Worm (Caenorhabditis elegans) whole organism, mixed stage, embryonic: ENCODE data around the gene trx-1.

ENCODE experiments used
- bed-3 ChIP-seq: fragments of 200-800 bp; sonication (Bioruptor generic); optimal IDR thresholded peaks from 3 replicates; lab custom pipeline; 2018; ENCODE audit warnings: mild to moderate bottlenecking, missing genetic modification characterization, moderate library complexity, missing compliant biosample characterization
- blmp-1 ChIP-seq: fragments of 150-350 bp; optimal IDR thresholded peaks from 2 replicates; lab custom pipeline; 2014; ENCODE audit warnings: missing biosample characterization, missing genetic modification characterization
- ceh-39 ChIP-seq: fragments of 150-350 bp; optimal IDR thresholded peaks from 2 replicates; lab custom pipeline; 2014; ENCODE audit warnings: missing biosample characterization, missing genetic modification characterization
- ceh-43 ChIP-seq: fragments of 200-800 bp; sonication (Bioruptor generic); optimal IDR thresholded peaks from 2 replicates; lab custom pipeline; 2018; ENCODE audit warnings: mild to moderate bottlenecking, missing genetic modification characterization, moderate library complexity, missing compliant biosample characterization
- ceh-83 ChIP-seq: fragments of 200-800 bp; sonication (Bioruptor generic); optimal IDR thresholded peaks from 2 replicates; lab custom pipeline; 2018; ENCODE audit warnings: mild to moderate bottlenecking, missing genetic modification characterization, missing compliant biosample characterization
- ces-1 ChIP-seq: fragments of 150-350 bp; optimal IDR thresholded peaks from 2 replicates; lab custom pipeline; 2014; ENCODE audit warnings: missing biosample characterization, missing genetic modification reagents, missing genetic modification characterization
- cnd-1 ChIP-seq: fragments of 200-800 bp; sonication (Bioruptor generic); optimal IDR thresholded peaks from 2 replicates; lab custom pipeline; 2018; ENCODE audit warnings: mild to moderate bottlenecking, missing genetic modification characterization, missing compliant biosample characterization
- drap-1 ChIP-seq: fragments of 200-800 bp; sonication (Bioruptor generic); optimal IDR thresholded peaks from 3 replicates; lab custom pipeline; 2018; ENCODE audit warnings: mild to moderate bottlenecking, missing genetic modification characterization, missing compliant biosample characterization
- elt-1 ChIP-seq: sonication (generic microtip); optimal IDR thresholded peaks from 2 replicates; lab custom pipeline; 2017; ENCODE audit warnings: missing genetic modification characterization, mild to moderate bottlenecking, missing compliant biosample characterization, antibody characterized with exemption, moderate library complexity, borderline replicate concordance; ENCODE audit not compliant: insufficient read depth
- elt-3 ChIP-seq: fragments of 150-350 bp; optimal IDR thresholded peaks from 2 replicates; lab custom pipeline; 2014; ENCODE audit warnings: missing biosample characterization, missing genetic modification characterization
- ham-2 ChIP-seq: fragments of 200-800 bp; sonication (Bioruptor generic); optimal IDR thresholded peaks from 2 replicates; lab custom pipeline; 2018; ENCODE audit warnings: mild to moderate bottlenecking, missing genetic modification characterization, missing compliant biosample characterization
- hlh-1 ChIP-seq: fragments of 150-350 bp; optimal IDR thresholded peaks from 2 replicates; lab custom pipeline; 2014; ENCODE audit warnings: missing biosample characterization, missing genetic modification reagents, missing genetic modification characterization
- lin-13 ChIP-seq: fragments of 150-350 bp; optimal IDR thresholded peaks from 2 replicates; lab custom pipeline; 2014; ENCODE audit warnings: missing biosample characterization, missing genetic modification characterization
- lin-32 ChIP-seq: fragments of 200-800 bp; sonication (Bioruptor generic); optimal IDR thresholded peaks from 2 replicates; lab custom pipeline; 2018; ENCODE audit warnings: mild to moderate bottlenecking, missing genetic modification characterization, missing compliant biosample characterization
- mep-1 ChIP-seq: fragments of 150-350 bp; optimal IDR thresholded peaks from 2 replicates; lab custom pipeline; 2017; ENCODE audit warnings: missing biosample characterization, missing genetic modification reagents, missing genetic modification characterization, inconsistent platforms
- nhr-12 ChIP-seq: fragments of 150-350 bp; optimal IDR thresholded peaks from 2 replicates; lab custom pipeline; 2014; ENCODE audit warnings: missing biosample characterization, missing genetic modification characterization
- nhr-2 ChIP-seq: fragments of 150-350 bp; optimal IDR thresholded peaks from 2 replicates; lab custom pipeline; 2014; ENCODE audit warnings: missing biosample characterization, missing genetic modification characterization
- nhr-28 ChIP-seq: fragments of 150-350 bp; optimal IDR thresholded peaks from 2 replicates; lab custom pipeline; 2014; ENCODE audit warnings: missing biosample characterization, missing genetic modification characterization
- nhr-76 ChIP-seq: sonication (generic microtip); optimal IDR thresholded peaks from 2 replicates; lab custom pipeline; 2017; ENCODE audit warnings: missing biosample characterization, missing genetic modification characterization
- pha-4 ChIP-seq: fragments of 150-350 bp; optimal IDR thresholded peaks from 2 replicates; lab custom pipeline; 2018; ENCODE audit warnings: missing biosample characterization, missing genetic modification reagents, missing genetic modification characterization
- sem-2 ChIP-seq: fragments of 200-800 bp; sonication (Bioruptor generic); optimal IDR thresholded peaks from 2 replicates; lab custom pipeline; 2018; ENCODE audit warnings: mild to moderate bottlenecking, missing genetic modification characterization, missing compliant biosample characterization
- snpc-4 ChIP-seq: fragments of 150-350 bp; optimal IDR thresholded peaks from 2 replicates; lab custom pipeline; 2014; ENCODE audit warnings: missing biosample characterization, missing genetic modification characterization
- sptf-1 ChIP-seq: sonication (generic microtip); optimal IDR thresholded peaks from 2 replicates; lab custom pipeline; 2017; ENCODE audit warnings: mild to moderate bottlenecking, missing genetic modification characterization, moderate library complexity, missing compliant biosample characterization
- tbx-8 ChIP-seq: fragments of 200-800 bp; sonication (Bioruptor generic); optimal IDR thresholded peaks from 2 replicates; lab custom pipeline; 2018; ENCODE audit warnings: mild to moderate bottlenecking, missing genetic modification characterization, moderate library complexity, missing compliant biosample characterization
- unc-120 ChIP-seq: sonication (generic microtip); optimal IDR thresholded peaks from 2 replicates; lab custom pipeline; 2017; ENCODE audit warnings: missing genetic modification characterization, missing compliant biosample characterization; ENCODE audit not compliant: poor library complexity, severe bottlenecking
- unc-62 ChIP-seq: fragments of 150-350 bp; optimal IDR thresholded peaks from 2 replicates; lab custom pipeline; 2014; ENCODE audit warnings: missing biosample characterization, missing genetic modification reagents, missing genetic modification characterization
- zip-8 ChIP-seq: fragments of 150-350 bp; optimal IDR thresholded peaks from 2 replicates; lab custom pipeline; 2014; ENCODE audit warnings: missing biosample characterization, missing genetic modification characterization
- ztf-11 ChIP-seq: fragments of 150-350 bp; optimal IDR thresholded peaks from 2 replicates; lab custom pipeline; 2014; ENCODE audit warnings: missing biosample characterization, missing genetic modification characterization

Gene trx-1

DNA sequence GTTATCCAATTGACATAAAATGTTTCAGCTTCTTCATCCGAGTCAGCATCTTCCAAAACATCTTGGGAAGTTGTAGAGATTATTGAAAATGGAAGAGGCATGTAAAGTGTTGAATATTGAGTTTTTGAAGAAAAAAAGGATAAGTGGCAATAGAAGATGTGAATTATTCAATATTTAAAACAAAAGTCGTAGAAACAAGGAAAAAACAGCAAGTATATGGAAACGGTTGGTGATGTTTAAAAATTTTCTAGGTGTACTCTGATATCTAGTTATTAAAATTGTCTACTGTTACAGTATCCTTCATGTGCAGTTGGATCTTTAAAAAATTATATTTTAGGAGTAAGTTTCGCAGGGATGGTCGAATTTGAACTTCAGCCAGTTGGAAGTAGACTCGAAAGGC is 18.5 kb upstream of the trx-1 start, which contains the start of gene C06A8.8:
Gene C06A8.8 (minus strand): TSS at position 101 of the 400 bp plus-strand sequence.
- no peak for TF ChIP-seq nhr-76
- no peak for TF ChIP-seq mep-1 (tag; lab: Kevin White, UChicago)
- no peak for TF ChIP-seq pha-4 (tag; lab: Kevin White, UChicago)
- TF ChIP-seq snpc-4 (tag; lab: Kevin White, UChicago), result no peak
- no peak for TF ChIP-seq sptf-1 (tag; lab: Kevin White, UChicago)
- TF ChIP-seq ceh-39 (tag; lab: Kevin White, UChicago), result no peak
- no peak for TF ChIP-seq unc-120 (tag; lab: Kevin White, UChicago)
- no peak for TF ChIP-seq ham-2
- no peak for TF ChIP-seq cnd-1 (tag; lab: Kevin White, UChicago)
- TF ChIP-seq unc-62 (GFP tag; lab: Kevin White, UChicago), result no peak
- no peak for TF ChIP-seq blmp-1 (tag; lab: Kevin White, UChicago)
- TF ChIP-seq hlh-1 (tag; lab: Kevin White, UChicago), result no peak

DNA sequence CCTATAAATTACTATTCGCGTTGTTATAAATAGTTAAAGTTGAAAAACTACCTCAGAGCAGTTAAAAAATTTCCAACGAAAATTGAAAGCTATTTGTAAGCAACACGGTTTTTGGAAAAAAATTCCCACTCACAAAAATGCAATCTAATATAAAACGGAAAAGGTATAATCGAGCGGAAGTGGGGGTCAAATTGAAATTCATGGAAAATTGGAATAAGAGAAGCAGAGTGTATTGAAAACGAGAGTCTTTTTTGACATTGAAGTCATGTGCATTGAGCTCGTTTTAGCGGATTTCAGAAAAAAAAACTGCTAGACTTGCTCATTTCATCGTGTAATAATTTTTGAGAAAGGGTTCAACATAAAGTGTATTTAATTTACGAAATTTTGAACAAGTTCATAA is 16.9 kb upstream of the trx-1 start:
- TF ChIP-seq nhr-12, result no peak
- no peak for TF ChIP-seq nhr-76
- no peak for TF ChIP-seq hlh-1 (tag; lab: Kevin White, UChicago)
- TF ChIP-seq ztf-11 (tag; lab: Kevin White, UChicago), result no peak
- no peak for TF ChIP-seq sptf-1 (tag; lab: Kevin White, UChicago)
- TF ChIP-seq ceh-43 (GFP tag; lab: Kevin White, UChicago), result no peak
- TF ChIP-seq tbx-8 (GFP tag; lab: Kevin White, UChicago), result no peak
- no peak for TF ChIP-seq lin-13 (tag; lab: Kevin White, UChicago)
- TF ChIP-seq elt-3 (tag; lab: Kevin White, UChicago), result no peak

DNA sequence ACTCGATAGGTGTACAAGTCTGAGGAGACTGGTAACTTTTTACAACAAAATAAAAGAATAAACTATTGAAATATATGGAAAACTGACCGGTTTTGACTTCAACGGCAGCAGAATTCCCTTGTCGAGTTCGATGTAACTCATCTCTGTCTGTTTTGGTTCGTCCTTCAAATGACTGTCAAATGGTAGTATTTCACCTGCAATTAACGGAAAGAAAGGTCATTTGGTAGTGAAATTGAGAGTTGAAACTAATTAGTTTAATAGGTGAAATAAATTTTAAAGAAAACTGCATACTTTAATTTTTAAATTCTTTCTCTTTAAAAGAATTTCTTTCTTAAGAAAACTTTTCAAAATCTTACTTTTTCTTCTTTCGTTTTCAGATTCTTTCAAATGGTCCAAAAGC is 15.9 kb upstream of the trx-1 start:
- TF ChIP-seq ceh-39 (tag; lab: Kevin White, UChicago) (no peak), sptf-1 (tag; lab: Kevin White, UChicago) (no peak), pha-4 (tag; lab: Kevin White, UChicago) (no peak), nhr-2 (tag; lab: Kevin White, UChicago) (no peak), elt-1 (tag; lab: Kevin White, UChicago) (no peak), hlh-1 (tag; lab: Kevin White, UChicago) (no peak), ceh-83 (no peak), ces-1 (GFP tag; lab: Kevin White, UChicago) (no peak), zip-8 (no peak), elt-3 (tag; lab: Kevin White, UChicago) (no peak), ham-2 (no peak), bed-3 (GFP tag; lab: Kevin White, UChicago) (no peak), ceh-43 (GFP tag; lab: Kevin White, UChicago) (no peak), nhr-28 (no peak), sem-2 (GFP tag; lab: Kevin White, UChicago) (no peak), snpc-4 (tag; lab: Kevin White, UChicago) (no peak)

DNA sequence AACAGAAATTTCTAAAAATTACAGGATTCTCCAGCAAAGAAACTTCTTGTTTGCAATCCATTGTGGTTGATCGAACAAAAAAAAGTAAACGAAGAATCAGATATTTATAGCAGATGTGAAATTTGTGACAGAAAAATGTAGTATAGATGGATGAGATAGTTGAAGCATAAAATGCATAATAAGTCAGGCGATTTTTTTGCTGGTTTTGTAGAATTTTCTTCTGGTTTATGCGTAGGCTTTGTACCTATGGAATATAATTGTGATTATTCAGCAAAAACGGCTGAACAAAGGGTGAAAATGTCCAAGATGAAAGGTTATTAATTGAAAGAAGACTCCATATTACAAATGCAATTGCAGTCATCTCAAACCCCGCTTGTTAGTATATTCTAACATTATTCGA is 12.1 kb upstream of the trx-1 start, which contains the start of gene srh-39:
Gene srh-39 (minus strand): TSS at position 101 of the 400 bp plus-strand sequence.
- no peak for TF ChIP-seq ceh-39 (tag; lab: Kevin White, UChicago)
- no peak for TF ChIP-seq unc-120 (tag; lab: Kevin White, UChicago)

DNA sequence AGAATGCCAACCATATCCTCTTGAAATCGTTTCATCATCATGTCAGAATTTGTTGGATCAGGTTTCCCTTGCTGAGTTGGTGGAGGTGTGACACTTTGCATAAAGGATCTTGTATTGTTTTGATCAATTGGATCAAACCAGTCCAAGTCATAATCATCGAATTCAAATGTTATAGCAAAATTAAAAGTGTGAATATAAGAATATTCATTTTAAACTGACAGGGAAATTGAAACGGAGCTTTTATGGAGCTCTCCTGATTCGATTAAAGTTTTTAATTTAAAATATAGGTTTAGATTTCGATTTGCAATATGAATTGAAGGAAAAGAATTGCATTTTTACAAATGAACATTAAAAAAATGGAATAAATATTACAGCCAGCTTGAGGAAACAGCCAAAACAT is 10.2 kb upstream of the trx-1 start, which contains the start of gene B0228.9:
Gene B0228.9 (minus strand): TSS at position 101 of the 400 bp plus-strand sequence.
- no peak for TF ChIP-seq unc-120 (tag; lab: Kevin White, UChicago)
- no peak for TF ChIP-seq hlh-1 (tag; lab: Kevin White, UChicago)
- no peak for TF ChIP-seq nhr-2 (tag; lab: Kevin White, UChicago)
- TF ChIP-seq ces-1 (GFP tag; lab: Kevin White, UChicago), result no peak
- no peak for TF ChIP-seq pha-4 (tag; lab: Kevin White, UChicago)
- TF ChIP-seq elt-1 (tag; lab: Kevin White, UChicago), result no peak
- TF ChIP-seq lin-32 (GFP tag; lab: Kevin White, UChicago), result no peak
- TF ChIP-seq cnd-1 (tag; lab: Kevin White, UChicago), result no peak
- no peak for TF ChIP-seq lin-13 (tag; lab: Kevin White, UChicago)
- TF ChIP-seq bed-3 (GFP tag; lab: Kevin White, UChicago), result no peak
- no peak for TF ChIP-seq drap-1 (GFP tag; lab: Kevin White, UChicago)
- no peak for TF ChIP-seq ceh-83
- no peak for TF ChIP-seq ztf-11 (tag; lab: Kevin White, UChicago)
- TF ChIP-seq zip-8, result no peak
- TF ChIP-seq ceh-43 (GFP tag; lab: Kevin White, UChicago), result no peak
